Worm (Caenorhabditis elegans): ENCODE results near the gene W06A7.2.
"Not testable (repeated sequence)": the region's sequence is repeated elsewhere in the genome, so short reads cannot be mapped to it uniquely, and the experiment has no call there.

Gene W06A7.2

ce11 chrV:14826952-14827351, 5.3 kb downstream of the W06A7.2 start, which contains the start of gene nspa-8:
TSS of gene nspa-8 (minus strand) at chrV:14827052.
- not testable (repeated sequence) for TF ChIP-seq hlh-4 (tag; optimal IDR thresholded peaks at IDR 0.05); elt-2 (tag; optimal IDR thresholded peaks at IDR 0.05); fkh-10 (GFP tag; optimal IDR thresholded peaks at IDR 0.05)

ce11 chrV:14828407-14828806, 6.8 kb downstream of the W06A7.2 start:
- TF ChIP-seq lsy-2 (tag; optimal IDR thresholded peaks at IDR 0.05) (no peak), efl-1 (optimal IDR thresholded peaks at IDR 0.05) (no peak), efl-1 (GFP tag; optimal IDR thresholded peaks at IDR 0.05 in 1 of 2) (peak in 1 of 2 experiments; percentile 73)

- TF ChIP-seq rnt-1 (tag; optimal IDR thresholded peaks at IDR 0.05) (peak; percentile 18), egl-13 (tag; optimal IDR thresholded peaks at IDR 0.05) (no peak), nhr-84 (tag; optimal IDR thresholded peaks at IDR 0.05) (no peak), snu-23 (GFP tag; optimal IDR thresholded peaks at IDR 0.05) (no peak), ztf-4 (tag; optimal IDR thresholded peaks at IDR 0.05) (no peak), tlp-1 (tag; optimal IDR thresholded peaks at IDR 0.05) (no peak), fkh-10 (GFP tag; optimal IDR thresholded peaks at IDR 0.05) (no peak), vab-15 (tag; optimal IDR thresholded peaks at IDR 0.05) (no peak), ceh-90 (tag; optimal IDR thresholded peaks at IDR 0.05) (no peak), sptf-1 (tag; optimal IDR thresholded peaks at IDR 0.05) (no peak), pqm-1 (tag; optimal IDR thresholded peaks at IDR 0.05) (no peak), hlh-4 (tag; optimal IDR thresholded peaks at IDR 0.05) (no peak), nhr-47 (tag; optimal IDR thresholded peaks at IDR 0.05) (no peak), lin-14 (GFP tag; optimal IDR thresholded peaks at IDR 0.05) (peak; percentile 64), nhr-28 (tag; optimal IDR thresholded peaks at IDR 0.05) (no peak), sox-4 (tag; optimal IDR thresholded peaks at IDR 0.05) (no peak), elt-2 (tag; optimal IDR thresholded peaks at IDR 0.05) (peak; percentile 84), elt-3 (tag; optimal IDR thresholded peaks at IDR 0.05) (no peak), C04F5.9 (tag; optimal IDR thresholded peaks at IDR 0.05) (no peak), mef-2 (tag; optimal IDR thresholded peaks at IDR 0.05) (no peak), sup-37 (GFP tag; optimal IDR thresholded peaks at IDR 0.05) (no peak), F16B12.6 (tag; optimal IDR thresholded peaks at IDR 0.05) (no peak), jun-1 (tag; optimal IDR thresholded peaks at IDR 0.05) (no peak), egl-27 (tag; optimal IDR thresholded peaks at IDR 0.05) (no peak), unc-130 (tag; optimal IDR thresholded peaks at IDR 0.05) (no peak), fkh-8 (tag; optimal IDR thresholded peaks at IDR 0.05) (no peak), efl-1 (optimal IDR thresholded peaks at IDR 0.05) (peak in 1 of 2 experiments; percentile 3), efl-1 (GFP tag; optimal IDR thresholded peaks at IDR 0.05 in 1 of 2) (peak in 1 of 2 experiments; percentile 93), nhr-11 (tag; optimal IDR thresholded peaks at IDR 0.05) (no peak), ama-1 (optimal IDR thresholded peaks at IDR 0.05) (no peak), lin-15B (tag; optimal IDR thresholded peaks at IDR 0.05) (no peak), nhr-85 (tag) (no peak), nhr-90 (tag; optimal IDR thresholded peaks at IDR 0.05; ENCODE audit: poor library complexity) (peak; percentile 19), nhr-12 (tag; optimal IDR thresholded peaks at IDR 0.05) (no peak), nhr-76 (tag; optimal IDR thresholded peaks at IDR 0.05) (no peak), lir-3 (tag; optimal IDR thresholded peaks at IDR 0.05; ENCODE audit: poor library complexity) (no peak), grh-1 (GFP tag; IDR thresholded peaks at IDR 0.05) (no peak), lin-39 (tag; optimal IDR thresholded peaks at IDR 0.05) (no peak), hlh-17 (GFP tag; optimal IDR thresholded peaks at IDR 0.05; ENCODE audit: borderline replicate concordance) (no peak), ceh-63 (GFP tag; optimal IDR thresholded peaks at IDR 0.05) (no peak), dpl-1 (GFP tag; optimal IDR thresholded peaks at IDR 0.05) (no peak), mep-1 (tag; optimal IDR thresholded peaks at IDR 0.05) (no peak), nhr-237 (tag; optimal IDR thresholded peaks at IDR 0.05) (no peak)
These were observed 8.9 kb downstream of the W06A7.2 start for ce11 chrV:14830267-14831175.
